Fruit fly (Drosophila melanogaster): ENCODE measurements around the gene Tom20.

Gene Tom20

dm6 chr3L:19985768-19986167, 14.7 kb upstream of the Tom20 start, which contains the start of the genes hale and schuy:
Gene hale, minus strand, starts transcription at chr3L:19985868.
Gene schuy, plus strand, starts transcription at chr3L:19986093.
- no peak for TF ChIP-seq insv (optimal IDR thresholded peaks at IDR 0.05)
- TF ChIP-seq psq (optimal IDR thresholded peaks at IDR 0.05): no peak

dm6 chr3L:19988891-19989290, 11.6 kb upstream of the Tom20 start, which contains the start of gene Csas:
Gene Csas, minus strand, starts transcription at chr3L:19988991.
- no peak for TF ChIP-seq ttk (optimal IDR thresholded peaks at IDR 0.05)
- TF ChIP-seq insv (optimal IDR thresholded peaks at IDR 0.05): no peak
- TF ChIP-seq Sin3A (optimal IDR thresholded peaks at IDR 0.05): no peak
- no peak for TF ChIP-seq Myc (optimal IDR thresholded peaks at IDR 0.05)
- no peak for TF ChIP-seq h (optimal IDR thresholded peaks at IDR 0.05)
- TF ChIP-seq psq (optimal IDR thresholded peaks at IDR 0.05): no peak

dm6 chr3L:19991120-19991519, 9.3 kb upstream of the Tom20 start, which contains the start of gene fln:
Gene fln, minus strand, starts transcription at chr3L:19991220.
- TF ChIP-seq insv (optimal IDR thresholded peaks at IDR 0.05) (no peak), ttk (optimal IDR thresholded peaks at IDR 0.05) (no peak), h (optimal IDR thresholded peaks at IDR 0.05) (no peak), Sin3A (optimal IDR thresholded peaks at IDR 0.05) (no peak), Myc (optimal IDR thresholded peaks at IDR 0.05) (no peak), psq (optimal IDR thresholded peaks at IDR 0.05) (no peak)

- TF ChIP-seq Sin3A (optimal IDR thresholded peaks at IDR 0.05) (no peak), insv (optimal IDR thresholded peaks at IDR 0.05) (no peak), h (optimal IDR thresholded peaks at IDR 0.05) (no peak), psq (optimal IDR thresholded peaks at IDR 0.05) (no peak), Myc (optimal IDR thresholded peaks at IDR 0.05) (no peak), ttk (optimal IDR thresholded peaks at IDR 0.05) (no peak)
Observed at dm6 chr3L:19991714-19992231, 8.7 kb upstream of the Tom20 start, which contains the start of the genes CG7646 and Nca. Gene CG7646, plus strand, starts transcription at chr3L:19991887. Gene Nca, plus strand, starts transcription at chr3L:19991887.

dm6 chr3L:19994015-19994414, 6.4 kb upstream of the Tom20 start:
- TF ChIP-seq ttk (optimal IDR thresholded peaks at IDR 0.05) (no peak), Myc (optimal IDR thresholded peaks at IDR 0.05) (no peak), Sin3A (optimal IDR thresholded peaks at IDR 0.05) (no peak)

dm6 chr3L:20000878-20001640, 615 bp downstream of the Tom20 start:
- TF ChIP-seq ttk (optimal IDR thresholded peaks at IDR 0.05): no peak
- TF ChIP-seq Sin3A (optimal IDR thresholded peaks at IDR 0.05): no peak
- TF ChIP-seq Myc (optimal IDR thresholded peaks at IDR 0.05): no peak
- TF ChIP-seq h (optimal IDR thresholded peaks at IDR 0.05): no peak
- TF ChIP-seq psq (optimal IDR thresholded peaks at IDR 0.05): no peak
- TF ChIP-seq insv (optimal IDR thresholded peaks at IDR 0.05): no peak

- TF ChIP-seq ttk (optimal IDR thresholded peaks at IDR 0.05) (no peak), Sin3A (optimal IDR thresholded peaks at IDR 0.05) (no peak), insv (optimal IDR thresholded peaks at IDR 0.05) (no peak), psq (optimal IDR thresholded peaks at IDR 0.05) (no peak), h (optimal IDR thresholded peaks at IDR 0.05) (no peak), Myc (optimal IDR thresholded peaks at IDR 0.05) (no peak)
Observed at dm6 chr3L:20002482-20003234, 2.2 kb downstream of the Tom20 start, which contains the start of gene CG7668. Gene CG7668, plus strand, starts transcription at chr3L:20002736.

- TF ChIP-seq Myc (optimal IDR thresholded peaks at IDR 0.05) (no peak), Sin3A (optimal IDR thresholded peaks at IDR 0.05) (no peak), h (optimal IDR thresholded peaks at IDR 0.05) (no peak), insv (optimal IDR thresholded peaks at IDR 0.05) (no peak), ttk (optimal IDR thresholded peaks at IDR 0.05) (no peak), psq (optimal IDR thresholded peaks at IDR 0.05) (no peak)
Observed at dm6 chr3L:20003235-20003493, 2.7 kb downstream of the Tom20 start.

dm6 chr3L:20004442-20004869, 4.0 kb downstream of the Tom20 start:
- TF ChIP-seq Myc (optimal IDR thresholded peaks at IDR 0.05): no peak
- TF ChIP-seq psq (optimal IDR thresholded peaks at IDR 0.05): no peak
- no peak for TF ChIP-seq ttk (optimal IDR thresholded peaks at IDR 0.05)
- TF ChIP-seq h (optimal IDR thresholded peaks at IDR 0.05): no peak
- no peak for TF ChIP-seq insv (optimal IDR thresholded peaks at IDR 0.05)
- no peak for TF ChIP-seq Sin3A (optimal IDR thresholded peaks at IDR 0.05)

- TF ChIP-seq ttk (optimal IDR thresholded peaks at IDR 0.05): no peak
Observed at dm6 chr3L:20005033-20005782, 4.8 kb downstream of the Tom20 start, which contains the start of gene kug. Gene kug, plus strand, starts transcription at chr3L:20005301.

dm6 chr3L:20006269-20007265, 6.1 kb downstream of the Tom20 start:
- no peak for TF ChIP-seq Sin3A (optimal IDR thresholded peaks at IDR 0.05)
- peak; percentile 78 for TF ChIP-seq psq (optimal IDR thresholded peaks at IDR 0.05)

Data from Kc167 (cell line).